Fruit fly (Drosophila melanogaster): ENCODE data around the gene CG32263.

CG32263 gene

dm6 chr3L:3809943-3810342 lies 971 bp downstream of the CG32263 start, which contains the start of gene CG32262:
TSS of gene CG32262 (minus strand) at chr3L:3810196.
- TF ChIP-seq HLH4C (GFP tag; IDR thresholded peaks at IDR 0.05; ENCODE audit: partially characterized antibody), result peak; percentile 75
- peak; percentile 72 for TF ChIP-seq tna (GFP tag; IDR thresholded peaks at IDR 0.05; ENCODE audit: partially characterized antibody)
- TF ChIP-seq CG4360 (GFP tag; IDR thresholded peaks at IDR 0.05), result no peak
- peak; percentile 16 for TF ChIP-seq CG12769 (tag; optimal IDR thresholded peaks at IDR 0.05)
- no peak for TF ChIP-seq HLH54F (GFP tag; optimal IDR thresholded peaks at IDR 0.05)
- no peak for TF ChIP-seq Taf1 (GFP tag; IDR thresholded peaks at IDR 0.05)
- peak; percentile 65 for TF ChIP-seq unc-4 (GFP tag; IDR thresholded peaks at IDR 0.05; ENCODE audit: partially characterized antibody)
- peak; percentile 12 for TF ChIP-seq NfI (GFP tag; optimal IDR thresholded peaks at IDR 0.05)
- TF ChIP-seq BEAF-32 (GFP tag; optimal IDR thresholded peaks at IDR 0.05), result peak; percentile 59
- TF ChIP-seq Mad (GFP tag; optimal IDR thresholded peaks at IDR 0.05), result no peak
- TF ChIP-seq Rfx (GFP tag; IDR thresholded peaks at IDR 0.05), result peak; percentile 31
- peak; percentile 63 for TF ChIP-seq Med (GFP tag)
- TF ChIP-seq CG34422 (GFP tag; IDR thresholded peaks at IDR 0.05), result peak; percentile 52; the same call in 1 of the 3 replicates
- TF ChIP-seq Bgb (GFP tag; IDR thresholded peaks at IDR 0.05; ENCODE audit: partially characterized antibody), result peak; percentile 70
- TF ChIP-seq B-H2 (GFP tag; optimal IDR thresholded peaks at IDR 0.05), result peak; percentile 13
- TF ChIP-seq H2.0 (GFP tag; IDR thresholded peaks at IDR 0.05), result no peak
- TF ChIP-seq bbx (GFP tag; IDR thresholded peaks at IDR 0.05; ENCODE audit: partially characterized antibody), result peak; percentile 70
- TF ChIP-seq MTF-1 (GFP tag; optimal IDR thresholded peaks at IDR 0.05; ENCODE audit: borderline replicate concordance), result peak; percentile 80
- TF ChIP-seq hb (GFP tag; IDR thresholded peaks at IDR 0.05; ENCODE audit: partially characterized antibody), result peak; percentile 51; the same call in 1 of the 3 replicates
- no peak for TF ChIP-seq gem (tag; optimal IDR thresholded peaks at IDR 0.05)
- no peak for TF ChIP-seq CG4730 (GFP tag; IDR thresholded peaks at IDR 0.05)
- TF ChIP-seq amos (GFP tag; IDR thresholded peaks at IDR 0.05; ENCODE audit: partially characterized antibody), result peak; percentile 55; the same call in 1 of the 2 replicates
- peak; percentile 30 for TF ChIP-seq Myb (GFP tag; optimal IDR thresholded peaks at IDR 0.05)
- 0 out of 3 replicates have a peak, but pooled peaks have one; percentile 29 for TF ChIP-seq ci (GFP tag; IDR thresholded peaks at IDR 0.05)
- peak; percentile 82 for TF ChIP-seq Sry-δ (GFP tag; optimal IDR thresholded peaks at IDR 0.05)
- no peak for TF ChIP-seq cas (GFP tag; IDR thresholded peaks at IDR 0.05)
- TF ChIP-seq CG10543 (GFP tag; optimal IDR thresholded peaks at IDR 0.05), result no peak
- peak; percentile 71 for TF ChIP-seq sna (GFP tag; IDR thresholded peaks at IDR 0.05; ENCODE audit: partially characterized antibody)
- peak; percentile 99 for TF ChIP-seq CG9437 (GFP tag; optimal IDR thresholded peaks at IDR 0.05)
- TF ChIP-seq D (optimal IDR thresholded peaks at IDR 0.05), result no peak
- TF ChIP-seq D (GFP tag; optimal IDR thresholded peaks at IDR 0.05), result no peak
- peak; percentile 23 for TF ChIP-seq sug (tag; optimal IDR thresholded peaks at IDR 0.05)
- no peak for TF ChIP-seq CG8290 (GFP tag; optimal IDR thresholded peaks at IDR 0.05)
- peak in 1 of 2 experiments; percentile 39 for TF ChIP-seq CG8290 (tag; optimal IDR thresholded peaks at IDR 0.05)
- TF ChIP-seq Sin3A (optimal IDR thresholded peaks at IDR 0.05), result peak; percentile 3
- peak; percentile 91 for TF ChIP-seq crol (GFP tag; IDR thresholded peaks at IDR 0.05)
- peak; percentile 93 for TF ChIP-seq CG5180 (GFP tag; optimal IDR thresholded peaks at IDR 0.05)
- TF ChIP-seq pzg (GFP tag; optimal IDR thresholded peaks at IDR 0.05), result peak; percentile 67
- TF ChIP-seq row (GFP tag; IDR thresholded peaks at IDR 0.05), result peak; percentile 65
- peak; percentile 61 for TF ChIP-seq Scr (GFP tag; IDR thresholded peaks at IDR 0.05; ENCODE audit: partially characterized antibody)
- TF ChIP-seq Dll (GFP tag; IDR thresholded peaks at IDR 0.05; ENCODE audit: partially characterized antibody), result peak; percentile 70
- TF ChIP-seq CrebB (tag; optimal IDR thresholded peaks at IDR 0.05), result peak; percentile 1
- TF ChIP-seq Doc3 (GFP tag; IDR thresholded peaks at IDR 0.05; ENCODE audit: partially characterized antibody), result peak; percentile 50; the same call in 1 of the 3 replicates
- TF ChIP-seq sens-2 (GFP tag; IDR thresholded peaks at IDR 0.05), result no peak
- TF ChIP-seq her (GFP tag; optimal IDR thresholded peaks at IDR 0.05), result peak; percentile 11
- peak; percentile 22 for TF ChIP-seq Hmr (GFP tag; optimal IDR thresholded peaks at IDR 0.05)
- 0 out of 3 replicates have a peak, but pooled peaks have one; percentile 46 for TF ChIP-seq mld (GFP tag; IDR thresholded peaks at IDR 0.05; ENCODE audit: partially characterized antibody)
- TF ChIP-seq Ets97D (GFP tag; optimal IDR thresholded peaks at IDR 0.05), result peak; percentile 34
- peak; percentile 45 for TF ChIP-seq CG4617 (GFP tag; optimal IDR thresholded peaks at IDR 0.05; ENCODE audit: borderline replicate concordance)
- TF ChIP-seq CG1603 (tag; optimal IDR thresholded peaks at IDR 0.05), result peak; percentile 29

All from whole organism, embryonic.